Fruit fly (Drosophila melanogaster): ENCODE data around the gene Rev1.

Rev1 gene

dm6 chr3L:627819-628601, 26.2 kb upstream of the Rev1 start (continued):
- no peak for TF ChIP-seq CG10565 (GFP tag; optimal IDR thresholded peaks at IDR 0.05)
- peak; percentile 58 for TF ChIP-seq CG9215 (GFP tag; IDR thresholded peaks at IDR 0.05)
- peak; percentile 41; the same call in 1 of the 2 replicates for TF ChIP-seq HLH3B (GFP tag; IDR thresholded peaks at IDR 0.05)
- TF ChIP-seq HLH54F (GFP tag; optimal IDR thresholded peaks at IDR 0.05) = peak; percentile 60
- TF ChIP-seq CG8944 (GFP tag; optimal IDR thresholded peaks at IDR 0.05) = peak; percentile 42
- TF ChIP-seq CG11247 (GFP tag; IDR thresholded peaks at IDR 0.05) = peak; percentile 48
- TF ChIP-seq CG9817 (tag; optimal IDR thresholded peaks at IDR 0.05) = peak; percentile 51
- TF ChIP-seq zen2 (GFP tag; IDR thresholded peaks at IDR 0.05; ENCODE audit: partially characterized antibody) = peak; percentile 78; the same call in 2 of the 3 replicates
- peak; percentile 8; the same call in 1 of the 2 replicates for TF ChIP-seq CG4730 (GFP tag; IDR thresholded peaks at IDR 0.05)
- peak; percentile 94 for TF ChIP-seq Med (GFP tag)
- 0 out of 2 replicates have a peak, but pooled peaks have one; percentile 30 for TF ChIP-seq Scr (GFP tag; IDR thresholded peaks at IDR 0.05; ENCODE audit: partially characterized antibody)
- no peak for TF ChIP-seq cad (GFP tag; optimal IDR thresholded peaks at IDR 0.05)
- TF ChIP-seq Hsf (GFP tag; optimal IDR thresholded peaks at IDR 0.05) = peak; percentile 37
- TF ChIP-seq CG17385 (GFP tag; optimal IDR thresholded peaks at IDR 0.05) = no peak
- TF ChIP-seq CG31365 (tag; optimal IDR thresholded peaks at IDR 0.05) = peak; percentile 50
- TF ChIP-seq ind (GFP tag; optimal IDR thresholded peaks at IDR 0.05) = peak; percentile 40
- no peak for TF ChIP-seq tup (GFP tag; optimal IDR thresholded peaks at IDR 0.05)
- TF ChIP-seq E2f1 (GFP tag; IDR thresholded peaks at IDR 0.05) = peak; percentile 41; the same call in 1 of the 2 replicates
- TF ChIP-seq CG2202 (tag; optimal IDR thresholded peaks at IDR 0.05) = peak; percentile 12
- peak; percentile 44; the same call in 2 of the 3 replicates for TF ChIP-seq otp (GFP tag; IDR thresholded peaks at IDR 0.05)
- peak; percentile 31 for TF ChIP-seq grau (tag; optimal IDR thresholded peaks at IDR 0.05)
- TF ChIP-seq CG31441 (GFP tag; IDR thresholded peaks at IDR 0.05) = no peak
- TF ChIP-seq CG10654 (GFP tag; optimal IDR thresholded peaks at IDR 0.05) = peak; percentile 17
- peak; percentile 55 for TF ChIP-seq Xrp1 (GFP tag; IDR thresholded peaks at IDR 0.05)
- TF ChIP-seq CG6689 (GFP tag; IDR thresholded peaks at IDR 0.05) = peak; percentile 61
- peak; percentile 14 for TF ChIP-seq CG10147 (GFP tag; optimal IDR thresholded peaks at IDR 0.05)
- peak; percentile 64 for TF ChIP-seq Hand (GFP tag; optimal IDR thresholded peaks at IDR 0.05)
- TF ChIP-seq Rx (GFP tag; IDR thresholded peaks at IDR 0.05) = peak; percentile 47; the same call in 1 of the 2 replicates
- TF ChIP-seq hkb (optimal IDR thresholded peaks at IDR 0.05) = no peak
- 0 out of 2 replicates have a peak, but pooled peaks have one; percentile 18 for TF ChIP-seq hkb (GFP tag; IDR thresholded peaks at IDR 0.05)
- peak; percentile 39; the same call in 1 of the 2 replicates for TF ChIP-seq CG4404 (GFP tag; IDR thresholded peaks at IDR 0.05)
- TF ChIP-seq Hr78 (GFP tag; optimal IDR thresholded peaks at IDR 0.05) = peak in 1 of 2 experiments; percentile 83
- TF ChIP-seq Stat92E (GFP tag; optimal IDR thresholded peaks at IDR 0.05) = peak in 2 of 3 experiments; percentile 31 to 77
- peak; percentile 16 for TF ChIP-seq pnt (GFP tag; optimal IDR thresholded peaks at IDR 0.05)
- TF ChIP-seq CG12391 (tag; optimal IDR thresholded peaks at IDR 0.05) = peak; percentile 0
- TF ChIP-seq CG14860 (GFP tag; IDR thresholded peaks at IDR 0.05; ENCODE audit: partially characterized antibody) = no peak
- no peak for TF ChIP-seq Neu2 (GFP tag; optimal IDR thresholded peaks at IDR 0.05; ENCODE audit: borderline replicate concordance)
- no peak for TF ChIP-seq CG30403 (GFP tag; optimal IDR thresholded peaks at IDR 0.05)
- TF ChIP-seq ttk (GFP tag; IDR thresholded peaks at IDR 0.05) = peak; percentile 39; the same call in 1 of the 2 replicates
- peak; percentile 47 for TF ChIP-seq ssp (GFP tag; IDR thresholded peaks at IDR 0.05)
- peak; percentile 53; the same call in 2 of the 3 replicates for TF ChIP-seq tgo (GFP tag; IDR thresholded peaks at IDR 0.05)
- peak; percentile 59; the same call in 2 of the 3 replicates for TF ChIP-seq CG6791 (GFP tag; IDR thresholded peaks at IDR 0.05; ENCODE audit: partially characterized antibody)
- TF ChIP-seq HLH4C (GFP tag; IDR thresholded peaks at IDR 0.05; ENCODE audit: partially characterized antibody) = no peak
- TF ChIP-seq Poxn (GFP tag; IDR thresholded peaks at IDR 0.05) = peak; percentile 57
- TF ChIP-seq Opbp (GFP tag; IDR thresholded peaks at IDR 0.05; ENCODE audit: partially characterized antibody) = peak; percentile 14; the same call in 1 of the 3 replicates
- TF ChIP-seq CG7745 (tag; optimal IDR thresholded peaks at IDR 0.05) = no peak
- peak; percentile 64 for TF ChIP-seq CG7786 (GFP tag; optimal IDR thresholded peaks at IDR 0.05)
- TF ChIP-seq CG3281 (GFP tag; optimal IDR thresholded peaks at IDR 0.05) = peak; percentile 49
